Fruit fly (Drosophila melanogaster) whole organism, embryonic: ENCODE results near the gene Pgant2.

Experiments
- Asciz ChIP-seq: fragments of 200-800 bp; sonication (Bioruptor generic); optimal IDR thresholded peaks from 2 replicates; lab custom pipeline; 2017; ENCODE audit warnings: missing biosample characterization, mild to moderate bottlenecking, missing genetic modification characterization, missing genetic modification reagents
- Atf-2 ChIP-seq: fragments of 200-800 bp; sonication (Bioruptor generic); optimal IDR thresholded peaks from 2 replicates; lab custom pipeline; 2016; ENCODE audit warnings: missing biosample characterization, missing genetic modification characterization
- Blimp-1 ChIP-seq: fragments of 200-800 bp; sonication (Bioruptor generic); optimal IDR thresholded peaks from 3 replicates; lab custom pipeline; 2018; ENCODE audit warnings: missing biosample characterization, missing genetic modification characterization, mild to moderate bottlenecking, moderate library complexity, missing genetic modification reagents
- CG1024 ChIP-seq: fragments of 200-800 bp; sonication (Bioruptor generic); IDR thresholded peaks from 2 replicates; pipeline ENCODE4 v1.3.6; 2022; ENCODE audit warnings: missing biosample characterization, missing genetic modification characterization
- CG11398 ChIP-seq: fragments of 200-800 bp; sonication (Bioruptor generic); optimal IDR thresholded peaks from 2 replicates; lab custom pipeline; 2016; ENCODE audit warnings: missing biosample characterization, missing genetic modification characterization
- CG12155 ChIP-seq: fragments of 200-800 bp; sonication (Bioruptor generic); optimal IDR thresholded peaks from 3 replicates; lab custom pipeline; 2016; ENCODE audit warnings: missing biosample characterization, missing genetic modification characterization
- CG12942 ChIP-seq: fragments of 200-800 bp; sonication (Bioruptor generic); optimal IDR thresholded peaks from 3 replicates; lab custom pipeline; 2016; ENCODE audit warnings: missing biosample characterization, missing genetic modification characterization
- CG13894 ChIP-seq: fragments of 200-800 bp; sonication (Bioruptor generic); optimal IDR thresholded peaks from 3 replicates; lab custom pipeline; 2018; ENCODE audit warnings: missing biosample characterization, mild to moderate bottlenecking, missing genetic modification characterization, moderate library complexity
- CG14965 ChIP-seq: fragments of 200-800 bp; sonication (Bioruptor generic); optimal IDR thresholded peaks from 2 replicates; lab custom pipeline; 2016; ENCODE audit warnings: missing biosample characterization, missing genetic modification characterization, borderline replicate concordance
- CG15269 ChIP-seq: fragments of 200-800 bp; sonication (Bioruptor generic); optimal IDR thresholded peaks from 2 replicates; lab custom pipeline; 2018; ENCODE audit warnings: missing biosample characterization, mild to moderate bottlenecking, missing genetic modification characterization, moderate library complexity
- CG15514 ChIP-seq: fragments of 200-800 bp; sonication (Bioruptor generic); optimal IDR thresholded peaks from 3 replicates; lab custom pipeline; 2017; ENCODE audit warnings: missing biosample characterization, missing genetic modification characterization, mild to moderate bottlenecking, moderate library complexity, missing genetic modification reagents
- CG15696 ChIP-seq: fragments of 200-800 bp; sonication (Bioruptor generic); optimal IDR thresholded peaks from 2 replicates; lab custom pipeline; 2019; ENCODE audit warnings: missing biosample characterization, mild to moderate bottlenecking, missing genetic modification characterization, moderate library complexity
- CG17186 ChIP-seq: fragments of 200-800 bp; sonication (Bioruptor generic); optimal IDR thresholded peaks from 3 replicates; lab custom pipeline; 2017; ENCODE audit warnings: missing biosample characterization, missing genetic modification reagents, missing genetic modification characterization
- CG30020 ChIP-seq: fragments of 200-800 bp; optimal IDR thresholded peaks from 2 replicates; lab custom pipeline; 2019; ENCODE audit warnings: missing biosample characterization, mild to moderate bottlenecking, missing genetic modification characterization, moderate library complexity
- CG3065 ChIP-seq: fragments of 200-800 bp; sonication (Bioruptor generic); optimal IDR thresholded peaks from 2 replicates; lab custom pipeline; 2016; ENCODE audit warnings: missing biosample characterization, missing genetic modification characterization
- CG31441 ChIP-seq: fragments of 200-800 bp; sonication (Bioruptor generic); IDR thresholded peaks from 2 replicates; pipeline ENCODE4 v1.3.6; 2022; ENCODE audit warnings: missing biosample characterization, missing genetic modification characterization
- CG3163 ChIP-seq: fragments of 200-800 bp; sonication (Bioruptor generic); optimal IDR thresholded peaks from 3 replicates; lab custom pipeline; 2016; ENCODE audit warnings: missing biosample characterization, missing genetic modification characterization
- CG5180 ChIP-seq: fragments of 200-800 bp; sonication (Bioruptor generic); optimal IDR thresholded peaks from 3 replicates; lab custom pipeline; 2017; ENCODE audit warnings: missing biosample characterization, missing genetic modification characterization, mild to moderate bottlenecking, moderate library complexity, missing genetic modification reagents
- CG7963 ChIP-seq: fragments of 200-800 bp; sonication (Bioruptor generic); IDR thresholded peaks from 3 replicates; pipeline ENCODE4 v1.3.6; 2022; ENCODE audit warnings: missing biosample characterization, missing genetic modification characterization; ENCODE audit not compliant: partially characterized antibody
- CG9215 ChIP-seq: fragments of 200-800 bp; sonication (Bioruptor generic); IDR thresholded peaks from 2 replicates; pipeline ENCODE4 v1.3.6; 2022; ENCODE audit warnings: missing biosample characterization, missing genetic modification characterization
- Chrac-16 ChIP-seq: fragments of 200-800 bp; sonication (Bioruptor generic); optimal IDR thresholded peaks from 3 replicates; lab custom pipeline; 2016; ENCODE audit warnings: missing biosample characterization, missing genetic modification characterization
- Deaf1 ChIP-seq: fragments of 200-800 bp; optimal IDR thresholded peaks from 3 replicates; lab custom pipeline; 2019; ENCODE audit warnings: missing biosample characterization, mild to moderate bottlenecking, missing genetic modification characterization, moderate library complexity
- Drgx ChIP-seq: fragments of 200-800 bp; sonication (Bioruptor generic); IDR thresholded peaks from 2 replicates; pipeline ENCODE4 v1.3.6; 2022; ENCODE audit warnings: missing biosample characterization, missing genetic modification characterization
- ERR ChIP-seq: fragments of 200-800 bp; sonication (Bioruptor generic); optimal IDR thresholded peaks from 2 replicates; lab custom pipeline; 2016; ENCODE audit warnings: missing biosample characterization, missing genetic modification characterization
- Hr3 ChIP-seq: fragments of 200-800 bp; sonication (Bioruptor generic); optimal IDR thresholded peaks from 3 replicates; lab custom pipeline; 2016; ENCODE audit warnings: missing biosample characterization, missing genetic modification characterization
- Med ChIP-seq: fragments of 200-800 bp; sonication (Bioruptor generic); peaks from one replicate; lab custom pipeline; 2016; ENCODE audit warnings: missing biosample characterization, missing genetic modification characterization, mild to moderate bottlenecking, inconsistent platforms, moderate library complexity
- Myb ChIP-seq: fragments of 200-800 bp; sonication (Bioruptor generic); optimal IDR thresholded peaks from 2 replicates; lab custom pipeline; 2016; ENCODE audit warnings: missing biosample characterization, missing genetic modification characterization
- Nf-YC ChIP-seq: fragments of 200-800 bp; optimal IDR thresholded peaks from 3 replicates; lab custom pipeline; 2019; ENCODE audit warnings: missing biosample characterization, mild to moderate bottlenecking, missing genetic modification characterization, moderate library complexity
- Optix ChIP-seq: fragments of 200-800 bp; sonication (Bioruptor generic); IDR thresholded peaks from 3 replicates; pipeline ENCODE4 v1.3.6; 2022; ENCODE audit warnings: missing biosample characterization, missing genetic modification characterization
- Poxn ChIP-seq: fragments of 200-800 bp; sonication (Bioruptor generic); IDR thresholded peaks from 2 replicates; pipeline ENCODE4 v1.3.6; 2022; ENCODE audit warnings: missing biosample characterization, missing genetic modification characterization
- Sox102F ChIP-seq: fragments of 200-800 bp; sonication (Bioruptor generic); optimal IDR thresholded peaks from 2 replicates; lab custom pipeline; 2018; ENCODE audit warnings: missing biosample characterization, mild to moderate bottlenecking, missing genetic modification characterization, moderate library complexity
- Stat92E ChIP-seq, 3 experiments: fragments of >200 bp in 2 of 3; fragments of 200-800 bp in 1 of 3; sonication (Bioruptor generic) in 1 of 3; optimal IDR thresholded peaks; 2 replicates each; lab custom pipeline; 2017 to 2019; ENCODE audit warnings: missing biosample characterization in 3 of 3, missing genetic modification characterization in 3 of 3, mild to moderate bottlenecking in 1 of 3, moderate library complexity in 1 of 3
- Tbp ChIP-seq: fragments of >200 bp; optimal IDR thresholded peaks from 2 replicates; lab custom pipeline; 2018; ENCODE audit warnings: missing biosample characterization, missing genetic modification characterization
- Trl ChIP-seq, 3 experiments: fragments of >200 bp in 2 of 3; fragments of 200-800 bp in 1 of 3; sonication (Bioruptor generic) in 1 of 3; optimal IDR thresholded peaks; 2 replicates in 1 of 3; 3 replicates in 2 of 3; lab custom pipeline; 2016 to 2017; ENCODE audit warnings: missing biosample characterization in 1 of 3, missing genetic modification characterization in 1 of 3
- ase ChIP-seq: fragments of 200-800 bp; sonication (Bioruptor generic); IDR thresholded peaks from 3 replicates; pipeline ENCODE4 v1.3.6; 2022; ENCODE audit warnings: missing biosample characterization, missing genetic modification characterization
- btn ChIP-seq: fragments of 200-800 bp; sonication (Bioruptor generic); optimal IDR thresholded peaks from 2 replicates; lab custom pipeline; 2016; ENCODE audit warnings: missing biosample characterization, missing genetic modification characterization
- cg ChIP-seq: fragments of 200-800 bp; sonication (Bioruptor generic); optimal IDR thresholded peaks from 3 replicates; lab custom pipeline; 2019; ENCODE audit warnings: missing biosample characterization, mild to moderate bottlenecking, missing genetic modification characterization, moderate library complexity
- exex ChIP-seq: fragments of 200-800 bp; sonication (Bioruptor generic); optimal IDR thresholded peaks from 4 replicates; lab custom pipeline; 2018; ENCODE audit warnings: missing biosample characterization, mild to moderate bottlenecking, missing genetic modification characterization, moderate library complexity
- gem ChIP-seq: fragments of 200-800 bp; sonication (Bioruptor generic); optimal IDR thresholded peaks from 2 replicates; lab custom pipeline; 2019; ENCODE audit warnings: missing biosample characterization, mild to moderate bottlenecking, missing genetic modification characterization, moderate library complexity
- grau ChIP-seq: fragments of 200-800 bp; optimal IDR thresholded peaks from 3 replicates; lab custom pipeline; 2019; ENCODE audit warnings: missing biosample characterization, mild to moderate bottlenecking, missing genetic modification characterization, moderate library complexity
- hkb ChIP-seq, 2 experiments: fragments of 200-800 bp in 1 of 2; fragments of >200 bp in 1 of 2; sonication (Bioruptor generic) in 1 of 2; IDR thresholded peaks in 1 of 2; optimal IDR thresholded peaks in 1 of 2; 2 replicates each; pipeline versions ENCODE4 v1.3.6 to Lab custom; 2017 to 2022; ENCODE audit warnings: missing biosample characterization in 1 of 2, missing genetic modification characterization in 1 of 2
- nerfin-1 ChIP-seq: fragments of 200-800 bp; sonication (Bioruptor generic); optimal IDR thresholded peaks from 3 replicates; lab custom pipeline; 2019; ENCODE audit warnings: missing biosample characterization, mild to moderate bottlenecking, missing genetic modification characterization, moderate library complexity
- peb ChIP-seq: fragments of 200-800 bp; sonication (Bioruptor generic); IDR thresholded peaks from 2 replicates; pipeline ENCODE4 v1.3.6; 2022; ENCODE audit warnings: missing biosample characterization, missing genetic modification characterization
- run ChIP-seq: fragments of 200-800 bp; sonication (Bioruptor generic); optimal IDR thresholded peaks from 3 replicates; lab custom pipeline; 2018; ENCODE audit warnings: missing biosample characterization, mild to moderate bottlenecking, missing genetic modification characterization
- sens ChIP-seq: fragments of 200-800 bp; sonication (Bioruptor generic); peaks from one replicate; lab custom pipeline; 2016; ENCODE audit warnings: missing biosample characterization, missing genetic modification characterization
- seq ChIP-seq: fragments of 200-800 bp; sonication (Bioruptor generic); IDR thresholded peaks from 2 replicates; pipeline ENCODE4 v1.3.6; 2022; ENCODE audit warnings: missing biosample characterization, missing genetic modification characterization
- ttk ChIP-seq: fragments of 200-800 bp; sonication (Bioruptor generic); IDR thresholded peaks from 2 replicates; pipeline ENCODE4 v2.1.2; 2022; ENCODE audit warnings: missing biosample characterization, missing genetic modification characterization

Gene Pgant2

dm6 chr2L:3435086-3435485, 8.6 kb upstream of the Pgant2 start (continued):
- peak; percentile 69 for TF ChIP-seq Optix (GFP tag; lab: Robert Waterston, UW)
- TF ChIP-seq btn, result no peak
- TF ChIP-seq CG15269, result peak; percentile 41
- TF ChIP-seq Chrac-16 (GFP tag; lab: Kevin White, UChicago), result peak; percentile 26
- peak; percentile 41; the same call in 1 of the 2 replicates for TF ChIP-seq CG9215 (GFP tag; lab: Robert Waterston, UW)
- TF ChIP-seq ERR (GFP tag; lab: Kevin White, UChicago), result no peak
- no peak for TF ChIP-seq exex (tag; lab: Kevin White, UChicago)
- TF ChIP-seq grau (tag; lab: Kevin White, UChicago), result peak; percentile 41
- TF ChIP-seq peb (GFP tag; lab: Robert Waterston, UW), result peak; percentile 52; the same call in 1 of the 2 replicates
- TF ChIP-seq gem (tag; lab: Kevin White, UChicago), result peak; percentile 64
- TF ChIP-seq Tbp (GFP tag; lab: Kevin White, UChicago), result no peak
- peak; percentile 85 for TF ChIP-seq sens
- TF ChIP-seq ase (GFP tag; lab: Robert Waterston, UW), result peak; percentile 59
- no peak for TF ChIP-seq hkb (optimal IDR thresholded peaks at IDR 0.05; lab: Kevin White, UChicago)
- TF ChIP-seq hkb (GFP tag; IDR thresholded peaks at IDR 0.05; lab: Robert Waterston, UW), result peak; percentile 67
- no peak for TF ChIP-seq CG14965
- no peak for TF ChIP-seq CG7963
- no peak for TF ChIP-seq CG30020 (tag; lab: Kevin White, UChicago)
- no peak for TF ChIP-seq CG12942 (GFP tag; lab: Kevin White, UChicago)
- peak; percentile 9 for TF ChIP-seq CG15514 (GFP tag; lab: Kevin White, UChicago)

- TF ChIP-seq Deaf1 (peak; percentile 52), Hr3 (GFP tag; lab: Kevin White, UChicago) (no peak), Med (GFP tag; lab: Kevin White, UChicago) (no peak), CG31441 (GFP tag; lab: Robert Waterston, UW) (0 out of 2 replicates have a peak, but pooled peaks have one; percentile 15), Drgx (GFP tag; lab: Robert Waterston, UW) (peak; percentile 59), CG5180 (peak; percentile 39), Sox102F (GFP tag; lab: Kevin White, UChicago) (peak; percentile 6), Blimp-1 (GFP tag; lab: Kevin White, UChicago) (peak; percentile 79)
Observed at dm6 chr2L:3428419-3429097, 2.0 kb upstream of the Pgant2 start.

- TF ChIP-seq CG15269, result no peak
- no peak for TF ChIP-seq Stat92E (GFP tag; optimal IDR thresholded peaks at IDR 0.05; lab: Kevin White, UChicago)
- no peak for TF ChIP-seq CG11398 (GFP tag; lab: Kevin White, UChicago)
- no peak for TF ChIP-seq CG15696 (tag; lab: Kevin White, UChicago)
- TF ChIP-seq run (tag; lab: Kevin White, UChicago), result no peak
- peak; percentile 26; the same call in 1 of the 2 replicates for TF ChIP-seq ttk (GFP tag; lab: Robert Waterston, UW)
- TF ChIP-seq Atf-2 (GFP tag; lab: Kevin White, UChicago), result no peak
- TF ChIP-seq gem (tag; lab: Kevin White, UChicago), result no peak
- peak; percentile 71; the same call in 1 of the 2 replicates for TF ChIP-seq seq (GFP tag; lab: Robert Waterston, UW)
- no peak for TF ChIP-seq CG13894
- TF ChIP-seq Nf-YC (tag; lab: Kevin White, UChicago), result no peak
- peak; percentile 75 to 77 for TF ChIP-seq Trl (optimal IDR thresholded peaks at IDR 0.05; lab: Kevin White, UChicago)
- no peak for TF ChIP-seq Trl (GFP tag; optimal IDR thresholded peaks at IDR 0.05; lab: Kevin White, UChicago)
- peak; percentile 12 for TF ChIP-seq sens
- peak; percentile 80 for TF ChIP-seq CG3163 (GFP tag; lab: Kevin White, UChicago)
- TF ChIP-seq cg (GFP tag; lab: Kevin White, UChicago), result peak; percentile 29
- no peak for TF ChIP-seq CG1024 (GFP tag; lab: Robert Waterston, UW)
- no peak for TF ChIP-seq CG12155
- TF ChIP-seq nerfin-1, result peak; percentile 30
- TF ChIP-seq Asciz (GFP tag; lab: Kevin White, UChicago), result no peak
- TF ChIP-seq Myb (GFP tag; lab: Kevin White, UChicago), result no peak
- TF ChIP-seq CG17186 (GFP tag; lab: Kevin White, UChicago), result no peak
- no peak for TF ChIP-seq CG3065 (GFP tag; lab: Kevin White, UChicago)
- no peak for TF ChIP-seq Poxn (GFP tag; lab: Robert Waterston, UW)
Observed at dm6 chr2L:3425947-3426346, 572 bp downstream of the Pgant2 start.
